Fruit fly (Drosophila melanogaster): Measurements from ENCODE around the gene ATP8B.

ATP8B gene

DNA sequence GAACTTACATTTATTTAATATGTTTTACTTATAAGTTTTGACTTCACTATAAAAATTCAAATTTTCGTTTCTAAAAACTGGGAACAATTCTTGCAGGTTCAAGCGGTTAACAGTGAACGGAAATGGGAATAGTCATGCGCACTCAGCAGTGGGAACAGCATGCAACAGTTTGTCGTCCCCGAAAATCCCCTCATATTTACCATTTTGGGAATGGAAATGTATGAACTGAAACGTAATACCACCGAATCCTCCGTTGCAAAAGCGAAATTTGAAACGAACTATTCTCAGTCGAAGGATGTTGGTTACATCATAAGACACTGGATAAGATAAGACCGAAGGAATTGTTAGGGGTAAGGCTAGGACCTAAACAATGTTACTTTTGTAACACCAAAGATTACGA lies 69.4 kb downstream of the ATP8B start:
- TF ChIP-seq Sox14 (GFP tag; optimal IDR thresholded peaks at IDR 0.05), result no peak
- no peak for TF ChIP-seq lz (GFP tag; optimal IDR thresholded peaks at IDR 0.05)
- TF ChIP-seq esn (GFP tag; optimal IDR thresholded peaks at IDR 0.05), result no peak
- no peak for TF ChIP-seq salr (GFP tag; optimal IDR thresholded peaks at IDR 0.05)
- no peak for TF ChIP-seq net (GFP tag; optimal IDR thresholded peaks at IDR 0.05)
- TF ChIP-seq Lpt (GFP tag; optimal IDR thresholded peaks at IDR 0.05), result no peak
- no peak for TF ChIP-seq CG15336 (GFP tag; IDR thresholded peaks at IDR 0.05)
- TF ChIP-seq CG11902 (GFP tag; optimal IDR thresholded peaks at IDR 0.05), result no peak
- no peak for TF ChIP-seq CG6854 (GFP tag; optimal IDR thresholded peaks at IDR 0.05)
- TF ChIP-seq CG7368 (GFP tag; optimal IDR thresholded peaks at IDR 0.05), result no peak
- TF ChIP-seq topi (GFP tag; optimal IDR thresholded peaks at IDR 0.05), result no peak

Data from whole organism, prepupa.